Worm (Caenorhabditis elegans) whole organism, dauer: ENCODE data around the gene D2023.3.

ENCODE experiments used
- unc-62 ChIP-seq: sonication (generic microtip); optimal IDR thresholded peaks from 2 replicates; lab custom pipeline; 2017; ENCODE audit warnings: missing biosample characterization, missing genetic modification reagents, missing genetic modification characterization

Gene D2023.3

ce11 chrV:11833319-11833718, 21.5 kb upstream of the D2023.3 start, which contains the start of gene pho-8:
pho-8 (plus strand) TSS chrV:11833619.
- no peak for TF ChIP-seq unc-62 (GFP tag; lab: Kevin White, UChicago)

- no peak for TF ChIP-seq unc-62 (GFP tag; lab: Kevin White, UChicago)
Observed at ce11 chrV:11829282-11829681, 17.5 kb upstream of the D2023.3 start, which contains the start of gene col-158. col-158 (plus strand) TSS chrV:11829582.

DNA sequence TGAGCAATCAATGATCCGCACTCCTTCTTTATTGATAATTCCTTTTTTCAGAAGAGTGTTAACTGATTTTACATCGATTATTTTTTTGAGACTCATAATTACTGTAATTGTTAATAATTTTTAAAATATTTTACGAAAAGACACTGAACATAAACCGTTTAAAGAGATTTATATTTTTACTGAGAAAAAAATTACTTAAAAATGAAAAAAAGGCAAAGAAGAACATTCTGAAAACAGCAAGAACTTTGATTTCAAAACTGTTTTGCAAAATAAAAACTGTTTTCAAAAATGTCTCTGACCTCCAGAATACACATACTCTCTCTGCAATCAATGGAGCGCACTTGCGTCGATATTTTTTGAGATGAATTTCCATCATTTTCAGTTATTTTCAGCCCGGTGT, 15.1 kb upstream of the D2023.3 start, which contains the start of the genes mpst-1 and D2023.6:
mpst-1 (minus strand) TSS at position 101 of the 400 bp plus-strand sequence.
D2023.6 (plus strand) TSS at position 388 of the 400 bp plus-strand sequence.
- TF ChIP-seq unc-62 (GFP tag; lab: Kevin White, UChicago): no peak

- no peak for TF ChIP-seq unc-62 (GFP tag; lab: Kevin White, UChicago)
Observed at ce11 chrV:11825662-11826061, 13.8 kb upstream of the D2023.3 start, which contains the start of gene D2023.4. D2023.4 (minus strand) TSS chrV:11825762.

- no peak for TF ChIP-seq unc-62 (GFP tag; lab: Kevin White, UChicago)
Observed at ce11 chrV:11823978-11824377, 12.2 kb upstream of the D2023.3 start.

ce11 chrV:11822461-11822939, 10.7 kb upstream of the D2023.3 start, which contains the start of gene pyc-1:
pyc-1 (minus strand) TSS chrV:11822529.
- no peak for TF ChIP-seq unc-62 (GFP tag; lab: Kevin White, UChicago)

DNA sequence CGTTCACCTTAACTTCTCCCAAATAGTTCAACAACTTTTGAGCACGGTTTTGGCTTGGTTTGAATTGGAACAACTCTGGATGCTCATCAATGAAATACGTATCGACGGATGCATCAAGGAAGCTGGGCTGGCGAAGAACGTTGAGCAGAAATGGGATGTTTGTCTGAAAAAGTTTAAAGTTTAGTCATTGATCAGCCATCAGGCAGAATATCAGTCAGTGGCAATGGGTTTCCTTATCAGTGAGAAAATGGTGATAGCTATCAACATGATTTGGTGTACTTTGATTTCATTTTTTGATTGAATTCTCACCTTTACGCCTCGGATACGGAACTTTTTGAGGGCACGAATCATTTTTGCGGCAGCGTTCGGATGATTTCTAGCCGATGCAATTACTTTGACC, 8.7 kb upstream of the D2023.3 start:
- no peak for TF ChIP-seq unc-62 (GFP tag; lab: Kevin White, UChicago)

- TF ChIP-seq unc-62 (GFP tag; lab: Kevin White, UChicago): no peak
Observed at ce11 chrV:11819451-11819850, 7.6 kb upstream of the D2023.3 start.

ce11 chrV:11818786-11819185, 7.0 kb upstream of the D2023.3 start:
- TF ChIP-seq unc-62 (GFP tag; lab: Kevin White, UChicago): no peak

DNA sequence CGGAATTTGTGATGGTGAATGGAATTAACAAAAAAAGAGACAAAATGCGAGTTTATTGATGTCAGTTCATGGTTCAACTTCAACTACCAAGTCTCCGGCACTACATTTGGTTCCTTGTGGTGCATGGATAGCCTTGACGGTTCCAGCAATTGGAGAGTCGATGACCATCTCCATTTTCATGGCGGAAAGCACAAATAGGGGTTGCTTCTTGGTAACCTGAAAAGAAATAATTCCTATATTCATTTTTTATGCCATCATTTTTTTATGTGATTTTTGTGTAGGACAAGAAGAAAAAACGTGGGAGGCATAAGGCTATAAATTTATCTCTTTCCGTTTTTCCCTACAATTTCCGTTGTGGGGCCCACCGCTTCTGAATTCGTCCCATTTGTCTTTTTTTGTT, 6.2 kb upstream of the D2023.3 start:
- no peak for TF ChIP-seq unc-62 (GFP tag; lab: Kevin White, UChicago)

DNA sequence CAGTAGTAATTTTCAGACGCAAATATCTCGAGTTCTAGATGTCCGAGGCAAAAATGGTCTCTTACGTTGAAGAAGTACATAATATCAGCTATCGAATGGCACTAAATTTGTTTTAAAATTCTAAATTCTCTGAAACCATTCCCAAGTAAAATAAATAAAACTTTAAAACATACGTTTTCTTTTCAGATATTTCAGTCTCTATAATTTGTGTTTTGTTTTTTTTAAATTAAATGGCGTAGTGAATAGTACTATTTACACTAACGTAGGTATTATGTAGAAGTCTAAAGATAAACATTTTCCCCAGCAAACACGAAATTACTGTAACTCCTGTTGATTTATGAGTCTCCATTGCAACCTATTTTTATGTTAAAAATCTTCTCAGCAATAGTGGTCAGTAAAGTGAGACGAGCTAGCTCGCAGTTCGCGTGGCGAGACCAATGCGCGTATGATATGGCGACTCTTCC, 5.5 kb upstream of the D2023.3 start:
- no peak for TF ChIP-seq unc-62 (GFP tag; lab: Kevin White, UChicago)

DNA sequence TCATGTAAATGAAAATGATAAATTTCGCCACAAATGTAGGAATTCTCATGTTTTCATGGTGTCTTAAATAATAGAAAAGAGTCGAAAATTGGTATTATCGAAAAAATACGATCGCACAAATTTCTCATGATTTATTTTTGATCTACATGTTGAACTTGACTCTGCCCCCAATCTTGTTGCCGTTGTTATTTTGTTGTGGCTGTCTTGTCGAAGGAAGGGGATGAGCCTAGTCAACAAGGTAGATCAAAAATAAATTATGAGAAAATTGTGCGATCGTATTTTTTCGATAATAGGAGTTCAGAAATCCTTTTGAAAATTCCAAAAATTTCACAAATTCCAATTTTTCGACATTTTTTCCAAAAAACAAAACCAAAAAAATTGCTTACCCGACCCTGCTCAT, 3.7 kb upstream of the D2023.3 start:
- no peak for TF ChIP-seq unc-62 (GFP tag; lab: Kevin White, UChicago)

- no peak for TF ChIP-seq unc-62 (GFP tag; lab: Kevin White, UChicago)
Observed at ce11 chrV:11809935-11810334, 1.9 kb downstream of the D2023.3 start.

ce11 chrV:11803518-11803994, 8.3 kb downstream of the D2023.3 start:
- no peak for TF ChIP-seq unc-62 (GFP tag; lab: Kevin White, UChicago)

DNA sequence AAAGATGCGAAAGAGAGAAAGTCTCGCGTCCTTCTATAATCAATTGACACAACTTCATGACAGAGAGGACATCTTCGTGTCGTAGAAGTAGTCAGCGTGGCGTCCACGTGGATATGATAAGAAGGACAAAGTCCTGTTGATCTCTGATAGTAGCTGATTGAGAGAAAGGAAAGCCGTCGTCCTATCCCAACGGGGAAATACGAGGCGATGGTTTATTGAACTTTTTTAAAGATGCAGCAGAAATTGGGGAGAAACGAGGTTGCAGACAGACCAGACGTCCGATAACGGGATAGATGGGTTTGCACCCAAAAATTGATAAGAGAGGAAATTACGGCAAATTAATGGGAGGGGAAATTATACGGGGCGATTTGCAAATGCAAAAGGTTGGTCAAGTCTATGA, 9.3 kb downstream of the D2023.3 start:
- TF ChIP-seq unc-62 (GFP tag; lab: Kevin White, UChicago): no peak

DNA sequence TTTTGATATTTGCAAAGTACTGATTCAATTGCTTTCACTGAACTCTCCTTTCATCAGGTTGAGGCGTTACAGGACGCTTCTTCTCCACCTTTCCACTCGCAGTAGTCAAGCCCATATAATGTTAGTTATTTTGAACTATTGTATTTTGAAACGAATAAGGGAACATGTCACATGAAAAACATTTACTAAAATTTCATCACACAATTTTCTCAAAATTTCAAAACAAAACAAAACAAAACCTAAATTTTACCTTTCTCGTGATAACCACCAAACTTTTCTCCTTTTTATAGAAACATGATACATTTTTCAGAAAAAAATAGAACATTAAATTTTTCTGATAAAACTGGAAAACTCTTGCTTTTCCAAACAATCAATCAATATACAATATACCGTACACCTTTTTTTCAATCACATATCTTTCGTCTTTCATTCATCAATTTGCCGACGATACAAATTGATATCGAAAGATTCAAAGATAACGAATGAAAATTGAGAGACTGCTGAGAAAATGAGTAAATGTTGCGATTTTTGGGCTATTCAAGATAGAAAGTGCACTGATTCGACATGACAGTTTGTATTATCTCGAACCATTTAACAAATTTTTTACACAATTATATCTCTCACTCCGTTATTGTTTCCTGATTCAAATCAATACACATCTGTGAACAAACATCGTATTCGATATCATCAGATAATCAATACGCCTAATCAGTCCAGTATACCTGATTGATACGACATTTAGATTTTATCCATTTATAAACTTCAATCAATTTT, 10.6 kb downstream of the D2023.3 start:
- TF ChIP-seq unc-62 (GFP tag; lab: Kevin White, UChicago): no peak
